Fruit fly (Drosophila melanogaster): ENCODE data around the gene CG11262.

CG11262 gene

dm6 chr3L:13022160-13022853, 27.4 kb downstream of the CG11262 start, which contains the start of gene Adk2 (continued):
- TF ChIP-seq CG6854 (GFP tag; optimal IDR thresholded peaks at IDR 0.05), result no peak
- TF ChIP-seq sc (optimal IDR thresholded peaks at IDR 0.05), result no peak
- no peak for TF ChIP-seq sc (GFP tag; optimal IDR thresholded peaks at IDR 0.05)
- TF ChIP-seq Sry-β (GFP tag; optimal IDR thresholded peaks at IDR 0.05), result no peak
- no peak for TF ChIP-seq caup (GFP tag; optimal IDR thresholded peaks at IDR 0.05; ENCODE audit: severe bottlenecking)
- no peak for TF ChIP-seq org-1 (GFP tag; optimal IDR thresholded peaks at IDR 0.05)
- TF ChIP-seq Nf-YB (GFP tag; optimal IDR thresholded peaks at IDR 0.05), result no peak
- TF ChIP-seq h (optimal IDR thresholded peaks at IDR 0.05), result no peak
- no peak for TF ChIP-seq Bteb2 (GFP tag; optimal IDR thresholded peaks at IDR 0.05)
- TF ChIP-seq CG7928 (GFP tag; optimal IDR thresholded peaks at IDR 0.05), result no peak
- TF ChIP-seq CG8290 (GFP tag; optimal IDR thresholded peaks at IDR 0.05), result no peak
- peak in 1 of 2 experiments; percentile 55 for TF ChIP-seq CG8290 (tag; optimal IDR thresholded peaks at IDR 0.05)
- TF ChIP-seq kay (GFP tag; optimal IDR thresholded peaks at IDR 0.05), result peak; percentile 0
- no peak for TF ChIP-seq CG6813 (GFP tag; optimal IDR thresholded peaks at IDR 0.05)
- no peak for TF ChIP-seq nmo (GFP tag; optimal IDR thresholded peaks at IDR 0.05)
- no peak for TF ChIP-seq CG10274 (GFP tag; optimal IDR thresholded peaks at IDR 0.05)
- no peak for TF ChIP-seq ATbp (GFP tag; optimal IDR thresholded peaks at IDR 0.05)
- TF ChIP-seq CG33557 (GFP tag; optimal IDR thresholded peaks at IDR 0.05), result no peak
- TF ChIP-seq kni (GFP tag; optimal IDR thresholded peaks at IDR 0.05), result peak; percentile 41
- TF ChIP-seq Hand (GFP tag; optimal IDR thresholded peaks at IDR 0.05), result no peak
- TF ChIP-seq pum (GFP tag; optimal IDR thresholded peaks at IDR 0.05), result no peak
- TF ChIP-seq onecut (GFP tag; IDR thresholded peaks at IDR 0.05), result no peak
- TF ChIP-seq CG9215 (GFP tag; IDR thresholded peaks at IDR 0.05), result no peak
- TF ChIP-seq CG18764 (GFP tag; optimal IDR thresholded peaks at IDR 0.05), result peak; percentile 24
- TF ChIP-seq CG7745 (tag; optimal IDR thresholded peaks at IDR 0.05), result no peak
- TF ChIP-seq oc (tag; optimal IDR thresholded peaks at IDR 0.05), result no peak
- TF ChIP-seq psq (GFP tag; optimal IDR thresholded peaks at IDR 0.05), result no peak
- no peak for TF ChIP-seq ac (GFP tag; optimal IDR thresholded peaks at IDR 0.05)
- TF ChIP-seq mirr (GFP tag; optimal IDR thresholded peaks at IDR 0.05), result no peak
- TF ChIP-seq E2f1 (GFP tag; IDR thresholded peaks at IDR 0.05), result peak; percentile 30; the same call in 1 of the 2 replicates
- no peak for TF ChIP-seq CG8281 (tag; optimal IDR thresholded peaks at IDR 0.05)
- no peak for TF ChIP-seq Ssrp (tag; optimal IDR thresholded peaks at IDR 0.05)
- TF ChIP-seq insv (GFP tag; optimal IDR thresholded peaks at IDR 0.05), result no peak
- TF ChIP-seq fd96Cb (tag; optimal IDR thresholded peaks at IDR 0.05), result no peak
- no peak for TF ChIP-seq sens-2 (GFP tag; IDR thresholded peaks at IDR 0.05)
- no peak for TF ChIP-seq CG4282 (GFP tag; optimal IDR thresholded peaks at IDR 0.05)
- peak; percentile 71 for TF ChIP-seq ci (GFP tag; IDR thresholded peaks at IDR 0.05)
- no peak for TF ChIP-seq unpg (GFP tag; optimal IDR thresholded peaks at IDR 0.05)
- TF ChIP-seq zen (tag; optimal IDR thresholded peaks at IDR 0.05), result no peak
- peak; percentile 60 for TF ChIP-seq CG11247 (GFP tag; IDR thresholded peaks at IDR 0.05)
- TF ChIP-seq salm (tag; optimal IDR thresholded peaks at IDR 0.05), result no peak
- TF ChIP-seq CG6272 (GFP tag; IDR thresholded peaks at IDR 0.05), result peak; percentile 70
- no peak for TF ChIP-seq z (GFP tag; IDR thresholded peaks at IDR 0.05)
- no peak for TF ChIP-seq sqz (GFP tag; optimal IDR thresholded peaks at IDR 0.05)
- TF ChIP-seq MESR4 (GFP tag; optimal IDR thresholded peaks at IDR 0.05), result peak; percentile 90
- no peak for TF ChIP-seq CG17385 (GFP tag; optimal IDR thresholded peaks at IDR 0.05)
- TF ChIP-seq CG10366 (GFP tag; IDR thresholded peaks at IDR 0.05), result peak; percentile 36
- TF ChIP-seq slou (GFP tag; optimal IDR thresholded peaks at IDR 0.05), result no peak
- peak; percentile 54 for TF ChIP-seq al (GFP tag; IDR thresholded peaks at IDR 0.05)
- TF ChIP-seq hth (optimal IDR thresholded peaks at IDR 0.05), result no peak
- no peak for TF ChIP-seq Ets97D (GFP tag; optimal IDR thresholded peaks at IDR 0.05)

Measured in whole organism, embryonic.